Fruit fly (Drosophila melanogaster) whole organism, prepupa: ENCODE results near the gene GstD5.
A peak's percentile ranks its signal among the peaks of the same experiment; 100 is the strongest.

Source experiments
- CG10669 ChIP-seq: fragments of 200-800 bp; sonication (Bioruptor generic); optimal IDR thresholded peaks from 3 replicates; lab custom pipeline; 2018; ENCODE audit warnings: missing biosample characterization, mild to moderate bottlenecking, missing genetic modification characterization, moderate library complexity
- CG16779 ChIP-seq: fragments of 200-800 bp; sonication (Bioruptor generic); optimal IDR thresholded peaks from 3 replicates; lab custom pipeline; 2017; ENCODE audit warnings: missing biosample characterization, mild to moderate bottlenecking, missing genetic modification characterization
- CG6792 ChIP-seq: fragments of 200-800 bp; sonication (Bioruptor generic); optimal IDR thresholded peaks from 3 replicates; lab custom pipeline; 2016; ENCODE audit warnings: missing biosample characterization, missing genetic modification characterization
- CG6854 ChIP-seq: fragments of 200-800 bp; sonication (Bioruptor generic); optimal IDR thresholded peaks from 2 replicates; lab custom pipeline; 2017; ENCODE audit warnings: missing biosample characterization, mild to moderate bottlenecking, missing genetic modification characterization
- Eip93F ChIP-seq: fragments of 200-800 bp; sonication (Bioruptor generic); optimal IDR thresholded peaks from 2 replicates; lab custom pipeline; 2016; ENCODE audit warnings: missing biosample characterization, mild to moderate bottlenecking, missing genetic modification characterization
- Hr39 ChIP-seq: fragments of 200-800 bp; sonication (Bioruptor generic); optimal IDR thresholded peaks from 2 replicates; lab custom pipeline; 2016; ENCODE audit warnings: missing biosample characterization, missing genetic modification characterization
- Hr4 ChIP-seq: fragments of 200-800 bp; sonication (Bioruptor generic); optimal IDR thresholded peaks from 3 replicates; lab custom pipeline; 2016; ENCODE audit warnings: missing biosample characterization, missing genetic modification characterization
- Smox ChIP-seq: fragments of 200-800 bp; sonication (Bioruptor generic); optimal IDR thresholded peaks from 3 replicates; lab custom pipeline; 2016; ENCODE audit warnings: missing biosample characterization, missing genetic modification characterization
- achi ChIP-seq: fragments of 200-800 bp; sonication (Bioruptor generic); optimal IDR thresholded peaks from 3 replicates; lab custom pipeline; 2016; ENCODE audit warnings: missing biosample characterization, missing genetic modification characterization
- acj6 ChIP-seq: fragments of 200-800 bp; sonication (Bioruptor generic); optimal IDR thresholded peaks from 3 replicates; lab custom pipeline; 2016; ENCODE audit warnings: missing biosample characterization, missing genetic modification characterization
- fd59A ChIP-seq: fragments of 200-800 bp; sonication (Bioruptor generic); optimal IDR thresholded peaks from 2 replicates; lab custom pipeline; 2017; ENCODE audit warnings: missing biosample characterization, mild to moderate bottlenecking, missing genetic modification characterization, missing genetic modification reagents
- ss ChIP-seq, 2 experiments: fragments of 200-800 bp; sonication (Bioruptor generic); optimal IDR thresholded peaks; 2 replicates in 1 of 2; 3 replicates in 1 of 2; lab custom pipeline; 2017 to 2018; ENCODE audit warnings: mild to moderate bottlenecking in 2 of 2, missing biosample characterization in 2 of 2, missing genetic modification characterization in 2 of 2, moderate library complexity in 1 of 2
- svp ChIP-seq: fragments of 200-800 bp; sonication (Bioruptor generic); peaks from one replicate; lab custom pipeline; 2016; ENCODE audit warnings: missing biosample characterization, missing genetic modification characterization

DNA sequence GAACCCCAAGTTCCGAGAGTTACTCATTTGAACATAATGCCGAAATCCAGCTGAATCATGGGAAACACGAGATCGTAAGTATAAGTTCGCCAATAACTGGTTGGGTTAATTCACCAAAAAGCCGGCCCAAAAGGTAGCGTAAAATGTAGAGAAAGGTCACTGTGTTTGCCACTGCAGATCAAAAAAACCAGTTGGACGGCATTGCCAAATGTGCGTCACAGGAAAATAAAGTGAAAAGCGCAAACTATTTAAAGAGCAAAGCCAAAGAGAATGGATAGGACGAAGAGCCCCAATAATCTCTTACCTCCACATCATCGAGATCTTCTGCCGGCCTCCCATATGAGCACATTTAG lies 4.9 kb upstream of the GstD5 start:
- no peak for TF ChIP-seq CG10669 (GFP tag; lab: Kevin White, UChicago)
- TF ChIP-seq CG16779 = no peak
- TF ChIP-seq acj6 (GFP tag; lab: Kevin White, UChicago) = no peak
- peak; percentile 11 to 27 for TF ChIP-seq ss (GFP tag; optimal IDR thresholded peaks at IDR 0.05; lab: Kevin White, UChicago)
- TF ChIP-seq svp (GFP tag; lab: Kevin White, UChicago) = peak; percentile 58
- no peak for TF ChIP-seq CG6792 (GFP tag; lab: Kevin White, UChicago)
- TF ChIP-seq Hr4 (GFP tag; lab: Kevin White, UChicago) = no peak
- no peak for TF ChIP-seq Smox (GFP tag; lab: Kevin White, UChicago)
- no peak for TF ChIP-seq achi (GFP tag; lab: Kevin White, UChicago)
- TF ChIP-seq CG6854 = no peak
- no peak for TF ChIP-seq Hr39 (GFP tag; lab: Kevin White, UChicago)
- TF ChIP-seq Eip93F (GFP tag; lab: Kevin White, UChicago) = no peak
- TF ChIP-seq fd59A (GFP tag; lab: Kevin White, UChicago) = no peak
